Fruit fly (Drosophila melanogaster) Kc167 (cell line): ENCODE results near the gene Sap-r.

Experiments
- Myc ChIP-seq: fragments of >200 bp; optimal IDR thresholded peaks from 2 replicates; lab custom pipeline; 2017; ENCODE audit warnings: missing external identifiers
- Sin3A ChIP-seq: fragments of >200 bp; optimal IDR thresholded peaks from 2 replicates; lab custom pipeline; 2018; ENCODE audit warnings: missing external identifiers
- h ChIP-seq: fragments of >200 bp; optimal IDR thresholded peaks from 3 replicates; lab custom pipeline; 2018; ENCODE audit warnings: missing external identifiers
- insv ChIP-seq: fragments of >200 bp; optimal IDR thresholded peaks from 3 replicates; lab custom pipeline; 2018; ENCODE audit warnings: missing external identifiers
- psq ChIP-seq: fragments of >200 bp; optimal IDR thresholded peaks from 2 replicates; lab custom pipeline; 2017; ENCODE audit warnings: missing external identifiers
- ttk ChIP-seq: sonication (Bioruptor generic); optimal IDR thresholded peaks from 2 replicates; lab custom pipeline; 2017; ENCODE audit warnings: missing external identifiers

The Sap-r gene

dm6 chr3R:30888550-30889259 is at the start of gene Sap-r:
Gene Sap-r (minus strand): TSS chr3R:30889062.
- TF ChIP-seq Sin3A, result no peak
- TF ChIP-seq ttk (lab: Kevin White, UChicago), result no peak
- no peak for TF ChIP-seq insv (lab: Kevin White, UChicago)
- no peak for TF ChIP-seq Myc (lab: Kevin White, UChicago)
- TF ChIP-seq h (lab: Kevin White, UChicago), result no peak
- no peak for TF ChIP-seq psq (lab: Kevin White, UChicago)

- TF ChIP-seq psq (lab: Kevin White, UChicago) (no peak), insv (lab: Kevin White, UChicago) (no peak), ttk (lab: Kevin White, UChicago) (no peak), h (lab: Kevin White, UChicago) (no peak), Myc (lab: Kevin White, UChicago) (no peak)
Measured at dm6 chr3R:30937002-30937401, 48.1 kb upstream of the Sap-r start, which contains the start of gene CG15550. Gene CG15550 (minus strand): TSS chr3R:30937102.

- TF ChIP-seq Myc (lab: Kevin White, UChicago) (no peak), psq (lab: Kevin White, UChicago) (no peak), h (lab: Kevin White, UChicago) (no peak)
Measured at dm6 chr3R:30936407-30936806, 47.5 kb upstream of the Sap-r start, which contains the start of gene CG15549. Gene CG15549 (minus strand): TSS chr3R:30936507.

DNA sequence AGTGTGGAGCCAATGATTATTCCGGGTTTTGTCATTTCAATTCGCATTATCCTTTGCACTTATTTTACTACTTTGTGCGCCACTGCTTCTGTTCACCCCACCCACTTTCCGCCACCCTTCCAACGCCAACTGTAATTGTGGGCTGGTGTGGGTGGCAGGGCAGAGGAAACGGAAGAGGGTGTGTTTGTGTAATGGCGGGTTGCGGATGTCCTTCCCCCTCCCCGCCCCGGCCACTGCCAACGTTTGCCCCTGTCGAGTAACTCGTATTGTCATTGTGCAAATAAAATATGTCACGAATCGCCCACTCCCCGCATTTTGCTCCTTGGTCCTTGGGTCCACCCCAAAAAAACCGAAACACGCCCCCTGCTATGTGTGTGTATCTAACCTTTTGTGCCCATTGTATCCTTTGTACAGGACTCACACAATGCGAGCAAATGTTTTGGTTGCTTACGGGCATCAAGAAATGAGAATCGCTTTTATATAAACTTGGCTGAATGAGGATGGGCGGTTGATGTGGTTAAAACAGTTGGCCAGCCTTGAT is 45.1 kb upstream of the Sap-r start:
- TF ChIP-seq psq (lab: Kevin White, UChicago) (no peak), Myc (lab: Kevin White, UChicago) (no peak), Sin3A (no peak), ttk (lab: Kevin White, UChicago) (no peak), insv (lab: Kevin White, UChicago) (no peak), h (lab: Kevin White, UChicago) (no peak)

DNA sequence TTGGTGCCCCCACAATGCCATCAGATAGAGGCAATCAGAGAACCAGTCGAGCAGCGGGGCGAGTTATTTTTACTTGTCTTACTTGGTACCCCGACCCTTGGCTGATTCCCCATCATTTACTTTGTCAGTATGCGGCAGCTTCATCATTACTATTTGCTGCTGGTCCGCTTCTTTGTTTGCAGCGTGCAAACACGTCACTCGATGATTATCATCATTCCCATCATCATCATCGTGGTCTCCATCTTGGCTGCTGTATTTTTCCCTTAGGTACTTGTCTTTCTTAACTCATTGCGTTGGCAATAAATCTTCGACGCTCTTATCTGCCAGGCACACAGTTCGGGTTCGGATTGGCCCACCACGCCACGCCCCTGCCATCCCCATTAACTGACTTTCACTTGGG is 43.2 kb upstream of the Sap-r start:
- TF ChIP-seq psq (lab: Kevin White, UChicago) (no peak), Sin3A (no peak), insv (lab: Kevin White, UChicago) (no peak), ttk (lab: Kevin White, UChicago) (no peak), Myc (lab: Kevin White, UChicago) (no peak), h (lab: Kevin White, UChicago) (no peak)

- no peak for TF ChIP-seq Sin3A
- TF ChIP-seq ttk (lab: Kevin White, UChicago), result no peak
- TF ChIP-seq insv (lab: Kevin White, UChicago), result no peak
- TF ChIP-seq psq (lab: Kevin White, UChicago), result no peak
- no peak for TF ChIP-seq h (lab: Kevin White, UChicago)
- TF ChIP-seq Myc (lab: Kevin White, UChicago), result no peak
Measured at dm6 chr3R:30928634-30929033, 39.8 kb upstream of the Sap-r start.

DNA sequence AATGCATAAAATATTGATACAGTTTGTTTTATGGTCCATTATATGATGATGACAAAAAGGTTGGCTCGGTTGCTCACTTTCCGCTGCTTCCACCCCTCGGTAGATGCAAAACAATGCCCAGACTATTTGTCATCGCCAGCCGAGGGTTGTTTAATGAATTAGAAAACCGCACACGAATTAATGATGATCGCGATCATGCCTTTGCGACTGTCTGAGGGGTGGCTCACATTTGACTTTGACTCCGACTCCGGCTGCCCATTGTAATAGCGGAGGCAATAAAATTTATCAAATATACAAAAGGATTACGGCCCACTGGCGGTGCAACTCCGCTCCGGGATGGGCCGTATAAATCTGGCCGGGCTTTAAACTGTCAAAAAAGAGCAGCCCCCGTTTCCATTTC is 37.2 kb upstream of the Sap-r start:
- TF ChIP-seq ttk (lab: Kevin White, UChicago) (no peak), insv (lab: Kevin White, UChicago) (no peak), psq (lab: Kevin White, UChicago) (no peak), Myc (lab: Kevin White, UChicago) (no peak), h (lab: Kevin White, UChicago) (no peak), Sin3A (no peak)

DNA sequence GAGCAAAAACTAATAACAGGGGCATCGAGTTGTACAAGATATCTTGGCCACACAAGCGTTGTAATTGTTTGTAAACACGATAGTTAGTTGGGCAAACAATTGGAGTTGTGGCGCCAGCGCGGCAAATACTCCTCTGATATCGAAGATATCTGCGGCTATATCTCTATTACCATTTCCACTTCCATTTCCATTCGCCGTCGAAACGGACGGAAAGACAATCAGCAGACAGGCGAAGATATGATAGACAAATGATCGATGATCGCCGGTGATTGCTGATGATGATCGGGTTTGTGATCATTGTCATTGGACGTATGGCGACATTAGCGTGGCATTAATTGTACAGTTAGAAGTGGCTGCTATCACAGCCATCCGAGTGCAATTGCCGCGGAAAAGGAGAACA is 36.6 kb upstream of the Sap-r start:
- TF ChIP-seq psq (lab: Kevin White, UChicago), result no peak
- no peak for TF ChIP-seq Sin3A

dm6 chr3R:30923581-30923980 is 34.7 kb upstream of the Sap-r start:
- TF ChIP-seq insv (lab: Kevin White, UChicago), result no peak
- no peak for TF ChIP-seq psq (lab: Kevin White, UChicago)
- no peak for TF ChIP-seq Myc (lab: Kevin White, UChicago)
- no peak for TF ChIP-seq h (lab: Kevin White, UChicago)
- TF ChIP-seq ttk (lab: Kevin White, UChicago), result no peak
- TF ChIP-seq Sin3A, result no peak

DNA sequence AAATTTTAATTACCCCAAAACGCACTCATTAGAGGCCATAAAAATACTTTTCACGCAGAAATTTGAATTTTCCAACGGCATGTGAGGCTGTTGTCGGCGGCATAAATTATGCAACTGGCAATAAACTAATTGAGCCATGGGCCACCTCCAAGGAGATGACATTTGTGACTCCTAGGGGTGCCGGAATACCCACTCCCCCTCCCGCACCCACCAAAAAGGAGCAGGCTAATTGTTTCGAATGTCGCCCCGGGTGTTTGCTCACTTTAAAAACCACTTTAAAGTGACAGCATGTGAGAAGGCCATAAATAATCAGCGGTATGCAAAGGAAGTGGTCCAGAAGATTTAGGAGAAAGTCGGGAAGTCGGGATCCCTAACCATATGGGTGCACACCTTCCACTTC is 33.6 kb upstream of the Sap-r start:
- TF ChIP-seq Myc (lab: Kevin White, UChicago) (no peak), Sin3A (no peak), h (lab: Kevin White, UChicago) (no peak)

- no peak for TF ChIP-seq h (lab: Kevin White, UChicago)
- no peak for TF ChIP-seq ttk (lab: Kevin White, UChicago)
- TF ChIP-seq Sin3A, result no peak
- no peak for TF ChIP-seq insv (lab: Kevin White, UChicago)
- no peak for TF ChIP-seq Myc (lab: Kevin White, UChicago)
- TF ChIP-seq psq (lab: Kevin White, UChicago), result no peak
Measured at dm6 chr3R:30918872-30919271, 30.0 kb upstream of the Sap-r start.

- TF ChIP-seq ttk (lab: Kevin White, UChicago), result no peak
- TF ChIP-seq Sin3A, result no peak
- TF ChIP-seq h (lab: Kevin White, UChicago), result no peak
- no peak for TF ChIP-seq insv (lab: Kevin White, UChicago)
- TF ChIP-seq Myc (lab: Kevin White, UChicago), result no peak
- TF ChIP-seq psq (lab: Kevin White, UChicago), result no peak
Measured at dm6 chr3R:30916024-30916423, 27.2 kb upstream of the Sap-r start.
